Fruit fly (Drosophila melanogaster) whole organism, embryonic: Measurements from ENCODE around the gene CG46311.

ENCODE experiments used
- Asciz ChIP-seq: fragments of 200-800 bp; sonication (Bioruptor generic); optimal IDR thresholded peaks from 2 replicates; lab custom pipeline; 2017; ENCODE audit warnings: missing biosample characterization, mild to moderate bottlenecking, missing genetic modification characterization, missing genetic modification reagents
- B-H2 ChIP-seq: fragments of 200-800 bp; sonication (Bioruptor generic); optimal IDR thresholded peaks from 2 replicates; lab custom pipeline; 2018; ENCODE audit warnings: missing biosample characterization, mild to moderate bottlenecking, missing genetic modification characterization
- BEAF-32 ChIP-seq: fragments of 200-800 bp; sonication (Bioruptor generic); optimal IDR thresholded peaks from 3 replicates; lab custom pipeline; 2017; ENCODE audit warnings: missing biosample characterization, missing genetic modification characterization, mild to moderate bottlenecking, moderate library complexity, missing genetic modification reagents
- CG10209 ChIP-seq: fragments of 200-800 bp; sonication (Bioruptor generic); optimal IDR thresholded peaks from 3 replicates; lab custom pipeline; 2017; ENCODE audit warnings: missing biosample characterization, mild to moderate bottlenecking, missing genetic modification characterization, missing genetic modification reagents
- CG10267 ChIP-seq: fragments of 200-800 bp; sonication (Bioruptor generic); optimal IDR thresholded peaks from 2 replicates; lab custom pipeline; 2018; ENCODE audit warnings: missing biosample characterization, mild to moderate bottlenecking, missing genetic modification characterization, moderate library complexity
- CG10321 ChIP-seq: fragments of 200-800 bp; sonication (Bioruptor generic); IDR thresholded peaks from 2 replicates; pipeline ENCODE4 v1.3.6; 2022; ENCODE audit warnings: missing biosample characterization, missing genetic modification characterization
- CG10543 ChIP-seq: fragments of 200-800 bp; sonication (Bioruptor generic); optimal IDR thresholded peaks from 3 replicates; lab custom pipeline; 2017; ENCODE audit warnings: missing biosample characterization, mild to moderate bottlenecking, missing genetic modification characterization, moderate library complexity
- CG11504 ChIP-seq: fragments of 200-800 bp; sonication (Bioruptor generic); optimal IDR thresholded peaks from 3 replicates; lab custom pipeline; 2019; ENCODE audit warnings: missing biosample characterization, mild to moderate bottlenecking, missing genetic modification characterization, moderate library complexity
- CG12155 ChIP-seq: fragments of 200-800 bp; sonication (Bioruptor generic); optimal IDR thresholded peaks from 3 replicates; lab custom pipeline; 2016; ENCODE audit warnings: missing biosample characterization, missing genetic modification characterization
- CG15601 ChIP-seq: fragments of 200-800 bp; sonication (Bioruptor generic); optimal IDR thresholded peaks from 3 replicates; lab custom pipeline; 2019; ENCODE audit warnings: missing biosample characterization, mild to moderate bottlenecking, missing genetic modification characterization, moderate library complexity
- CG1603 ChIP-seq: fragments of 200-800 bp; sonication (Bioruptor generic); optimal IDR thresholded peaks from 2 replicates; lab custom pipeline; 2019; ENCODE audit warnings: missing biosample characterization, mild to moderate bottlenecking, missing genetic modification characterization, moderate library complexity
- CG17568 ChIP-seq: fragments of 200-800 bp; sonication (Bioruptor generic); optimal IDR thresholded peaks from 2 replicates; lab custom pipeline; 2018; ENCODE audit warnings: missing biosample characterization, mild to moderate bottlenecking, missing genetic modification characterization, moderate library complexity
- CG18619 ChIP-seq: fragments of 200-800 bp; sonication (Bioruptor generic); optimal IDR thresholded peaks from 3 replicates; lab custom pipeline; 2017; ENCODE audit warnings: missing biosample characterization, mild to moderate bottlenecking, missing genetic modification characterization
- CG3407 ChIP-seq: fragments of 200-800 bp; sonication (Bioruptor generic); optimal IDR thresholded peaks from 2 replicates; lab custom pipeline; 2018; ENCODE audit warnings: missing biosample characterization, mild to moderate bottlenecking, missing genetic modification characterization
- CG3995 ChIP-seq: fragments of 200-800 bp; sonication (Bioruptor generic); optimal IDR thresholded peaks from 3 replicates; lab custom pipeline; 2016; ENCODE audit warnings: missing biosample characterization, missing genetic modification characterization
- CG4360 ChIP-seq: fragments of 200-800 bp; sonication (Bioruptor generic); IDR thresholded peaks from 2 replicates; pipeline ENCODE4 v1.3.6; 2022; ENCODE audit warnings: missing biosample characterization, missing genetic modification characterization
- CG4707 ChIP-seq: fragments of 200-800 bp; sonication (Bioruptor generic); optimal IDR thresholded peaks from 2 replicates; lab custom pipeline; 2018; ENCODE audit warnings: missing biosample characterization, mild to moderate bottlenecking, missing genetic modification characterization, moderate library complexity
- CG6254 ChIP-seq: fragments of 200-800 bp; sonication (Bioruptor generic); optimal IDR thresholded peaks from 3 replicates; lab custom pipeline; 2017; ENCODE audit warnings: mild to moderate bottlenecking, missing biosample characterization, missing genetic modification reagents, missing genetic modification characterization
- CG6689 ChIP-seq: fragments of 200-800 bp; sonication (Bioruptor generic); IDR thresholded peaks from 2 replicates; pipeline ENCODE4 v1.3.6; 2022; ENCODE audit warnings: missing biosample characterization, missing genetic modification characterization
- CG7271 ChIP-seq: fragments of 200-800 bp; sonication (Bioruptor generic); optimal IDR thresholded peaks from 2 replicates; lab custom pipeline; 2018; ENCODE audit warnings: missing biosample characterization, mild to moderate bottlenecking, missing genetic modification characterization, moderate library complexity
- CG7786 ChIP-seq: fragments of 200-800 bp; sonication (Bioruptor generic); optimal IDR thresholded peaks from 2 replicates; lab custom pipeline; 2016; ENCODE audit warnings: missing biosample characterization, missing genetic modification characterization
- CG8290 ChIP-seq, 3 experiments: fragments of 200-800 bp; sonication (Bioruptor generic); optimal IDR thresholded peaks; 2 replicates each; lab custom pipeline; 2016 to 2019; ENCODE audit warnings: missing biosample characterization in 3 of 3, missing genetic modification characterization in 3 of 3, mild to moderate bottlenecking in 2 of 3, moderate library complexity in 1 of 3
- CG9727 ChIP-seq: fragments of 200-800 bp; sonication (Bioruptor generic); optimal IDR thresholded peaks from 3 replicates; lab custom pipeline; 2017; ENCODE audit warnings: missing biosample characterization, mild to moderate bottlenecking, missing genetic modification characterization
- Dad ChIP-seq: fragments of 200-800 bp; sonication (Bioruptor generic); optimal IDR thresholded peaks from 3 replicates; lab custom pipeline; 2016; ENCODE audit warnings: missing biosample characterization, missing genetic modification characterization
- Dip2 ChIP-seq: fragments of 200-800 bp; sonication (Bioruptor generic); IDR thresholded peaks from 2 replicates; pipeline ENCODE4 v1.3.6; 2022; ENCODE audit warnings: missing biosample characterization, missing genetic modification characterization
- Dp ChIP-seq: fragments of 200-800 bp; sonication (Bioruptor generic); optimal IDR thresholded peaks from 2 replicates; lab custom pipeline; 2018; ENCODE audit warnings: missing biosample characterization, mild to moderate bottlenecking, missing genetic modification characterization, moderate library complexity
- NC2β ChIP-seq: fragments of 200-800 bp; sonication (Bioruptor generic); optimal IDR thresholded peaks from 2 replicates; lab custom pipeline; 2016; ENCODE audit warnings: missing biosample characterization, missing genetic modification characterization
- PHDP ChIP-seq: fragments of 200-800 bp; sonication (Bioruptor generic); optimal IDR thresholded peaks from 3 replicates; lab custom pipeline; 2018; ENCODE audit warnings: missing biosample characterization, mild to moderate bottlenecking, missing genetic modification characterization, moderate library complexity
- Sox102F ChIP-seq: fragments of 200-800 bp; sonication (Bioruptor generic); optimal IDR thresholded peaks from 2 replicates; lab custom pipeline; 2018; ENCODE audit warnings: missing biosample characterization, mild to moderate bottlenecking, missing genetic modification characterization, moderate library complexity
- Ssrp ChIP-seq: fragments of 200-800 bp; sonication (Bioruptor generic); optimal IDR thresholded peaks from 2 replicates; lab custom pipeline; 2018; ENCODE audit warnings: missing biosample characterization, mild to moderate bottlenecking, missing genetic modification characterization, moderate library complexity
- Vsx1 ChIP-seq: fragments of 200-800 bp; sonication (Bioruptor generic); optimal IDR thresholded peaks from 2 replicates; lab custom pipeline; 2017; ENCODE audit warnings: missing biosample characterization, mild to moderate bottlenecking, missing genetic modification characterization, missing genetic modification reagents
- da ChIP-seq: fragments of 200-800 bp; sonication (Bioruptor generic); optimal IDR thresholded peaks from 2 replicates; lab custom pipeline; 2016; ENCODE audit warnings: missing biosample characterization, missing genetic modification characterization
- danr ChIP-seq: fragments of 200-800 bp; sonication (Bioruptor generic); IDR thresholded peaks from 2 replicates; pipeline ENCODE4 v1.3.6; 2022; ENCODE audit warnings: missing biosample characterization, missing genetic modification characterization
- esg ChIP-seq: fragments of 200-800 bp; sonication (Bioruptor generic); conservative IDR thresholded peaks from 2 replicates; pipeline ENCODE4 v1.3.6; 2022; ENCODE audit warnings: missing biosample characterization, missing genetic modification characterization
- eve ChIP-seq, 2 experiments: fragments of >200 bp; optimal IDR thresholded peaks; 2 replicates each; lab custom pipeline; 2017; ENCODE audit warnings: missing biosample characterization in 2 of 2, missing genetic modification characterization in 2 of 2
- fd64A ChIP-seq: fragments of 200-800 bp; sonication (Bioruptor generic); optimal IDR thresholded peaks from 3 replicates; lab custom pipeline; 2018; ENCODE audit warnings: missing biosample characterization, mild to moderate bottlenecking, missing genetic modification characterization
- gt ChIP-seq: fragments of 200-800 bp; sonication (Bioruptor generic); IDR thresholded peaks from 2 replicates; pipeline ENCODE4 v1.3.6; 2022; ENCODE audit warnings: missing biosample characterization, missing genetic modification characterization
- her ChIP-seq: fragments of 200-800 bp; sonication (Bioruptor generic); optimal IDR thresholded peaks from 2 replicates; lab custom pipeline; 2016; ENCODE audit warnings: missing biosample characterization, missing genetic modification characterization
- hth ChIP-seq: fragments of >200 bp; optimal IDR thresholded peaks from 2 replicates; lab custom pipeline; 2017; ENCODE audit warnings: inconsistent platforms
- inv ChIP-seq: fragments of 200-800 bp; sonication (Bioruptor generic); IDR thresholded peaks from 2 replicates; pipeline ENCODE4 v1.3.6; 2022; ENCODE audit warnings: missing biosample characterization, missing genetic modification characterization; ENCODE audit not compliant: partially characterized antibody
- mld ChIP-seq: fragments of 200-800 bp; sonication (Bioruptor generic); IDR thresholded peaks from 3 replicates; pipeline ENCODE4 v1.3.6; 2022; ENCODE audit warnings: missing biosample characterization, missing genetic modification characterization; ENCODE audit not compliant: partially characterized antibody
- nau ChIP-seq: fragments of 200-800 bp; sonication (Bioruptor generic); optimal IDR thresholded peaks from 3 replicates; lab custom pipeline; 2017; ENCODE audit warnings: missing biosample characterization, mild to moderate bottlenecking, missing genetic modification characterization, missing genetic modification reagents
- pb ChIP-seq: fragments of 200-800 bp; sonication (Bioruptor generic); optimal IDR thresholded peaks from 3 replicates; lab custom pipeline; 2016; ENCODE audit warnings: missing biosample characterization, missing genetic modification characterization
- pita ChIP-seq: fragments of 200-800 bp; sonication (Bioruptor generic); optimal IDR thresholded peaks from 2 replicates; lab custom pipeline; 2017; ENCODE audit warnings: missing biosample characterization, mild to moderate bottlenecking, missing genetic modification characterization
- sna ChIP-seq: fragments of 200-800 bp; sonication (Bioruptor generic); IDR thresholded peaks from 2 replicates; pipeline ENCODE4 v1.3.6; 2022; ENCODE audit warnings: missing biosample characterization, missing genetic modification characterization; ENCODE audit not compliant: partially characterized antibody
- vfl ChIP-seq: fragments of 200-800 bp; sonication (Bioruptor generic); optimal IDR thresholded peaks from 2 replicates; lab custom pipeline; 2016; ENCODE audit warnings: missing biosample characterization, missing genetic modification characterization
- zf30C ChIP-seq: fragments of 200-800 bp; sonication (Bioruptor generic); optimal IDR thresholded peaks from 3 replicates; lab custom pipeline; 2018; ENCODE audit warnings: missing biosample characterization, mild to moderate bottlenecking, missing genetic modification characterization

Gene CG46311

dm6 chrX:13563483-13564443, at the start of gene CG46311, which contains the start of gene Tpst (continued):
- TF ChIP-seq nau (no peak), CG11504 (peak; percentile 47), CG15601 (tag; lab: Kevin White, UChicago) (peak; percentile 26), vfl (GFP tag; lab: Kevin White, UChicago) (no peak), CG12155 (GFP tag; lab: Kevin White, UChicago) (peak; percentile 47), CG3995 (GFP tag; lab: Kevin White, UChicago) (no peak), her (peak; percentile 62), CG4707 (GFP tag; lab: Kevin White, UChicago) (peak; percentile 27), CG8290 (GFP tag; optimal IDR thresholded peaks at IDR 0.05; lab: Kevin White, UChicago) (peak; percentile 70), CG8290 (tag; optimal IDR thresholded peaks at IDR 0.05; lab: Kevin White, UChicago) (peak; percentile 30 to 89), pita (GFP tag; lab: Kevin White, UChicago) (peak; percentile 88), fd64A (GFP tag; lab: Kevin White, UChicago) (no peak), eve (GFP tag; optimal IDR thresholded peaks at IDR 0.05; lab: Kevin White, UChicago) (no peak), Dad (peak; percentile 33), CG10209 (GFP tag; lab: Kevin White, UChicago) (peak; percentile 36), CG6689 (GFP tag; lab: Robert Waterston, UW) (no peak), CG7786 (GFP tag; lab: Kevin White, UChicago) (peak; percentile 43), Asciz (GFP tag; lab: Kevin White, UChicago) (no peak), inv (GFP tag; lab: Robert Waterston, UW) (no peak), CG10321 (GFP tag; lab: Robert Waterston, UW) (0 out of 2 replicates have a peak, but pooled peaks have one; percentile 41), danr (no peak), CG1603 (tag; lab: Kevin White, UChicago) (peak; percentile 80), CG10267 (tag; lab: Kevin White, UChicago) (peak; percentile 57), BEAF-32 (GFP tag; lab: Kevin White, UChicago) (peak; percentile 48), Dip2 (GFP tag; lab: Robert Waterston, UW) (no peak), CG10543 (GFP tag; lab: Kevin White, UChicago) (peak; percentile 10), B-H2 (GFP tag; lab: Kevin White, UChicago) (peak; percentile 37), sna (0 out of 2 replicates have a peak, but pooled peaks have one; percentile 34), CG18619 (GFP tag; lab: Kevin White, UChicago) (peak; percentile 13), CG9727 (peak; percentile 9), zf30C (GFP tag; lab: Kevin White, UChicago) (no peak), CG17568 (GFP tag; lab: Kevin White, UChicago) (no peak), hth (no peak), CG6254 (GFP tag; lab: Kevin White, UChicago) (no peak), Dp (GFP tag; lab: Kevin White, UChicago) (peak; percentile 51), mld (GFP tag; lab: Robert Waterston, UW) (no peak), CG3407 (GFP tag; lab: Kevin White, UChicago) (no peak), Vsx1 (GFP tag; lab: Kevin White, UChicago) (no peak), Ssrp (no peak), CG4360 (peak; percentile 95), pb (GFP tag; lab: Kevin White, UChicago) (no peak), gt (GFP tag; lab: Robert Waterston, UW) (no peak), da (GFP tag; lab: Kevin White, UChicago) (peak; percentile 9), esg (GFP tag; lab: Robert Waterston, UW) (peak; percentile 27; the same call in 1 of the 2 replicates), PHDP (peak; percentile 3), CG7271 (tag; lab: Kevin White, UChicago) (no peak), NC2β (GFP tag; lab: Kevin White, UChicago) (peak; percentile 72), Sox102F (GFP tag; lab: Kevin White, UChicago) (peak; percentile 71)
